Fruit fly (Drosophila melanogaster) whole organism, embryonic: ENCODE data around the gene Ir87a.

Experiments used
- Adf1 ChIP-seq: fragments of 200-800 bp; sonication (Bioruptor generic); IDR thresholded peaks from 2 replicates; pipeline ENCODE4 v1.3.6; 2022; ENCODE audit warnings: missing biosample characterization, missing genetic modification characterization
- Atf3 ChIP-seq: fragments of 200-800 bp; sonication (Bioruptor generic); optimal IDR thresholded peaks from 3 replicates; lab custom pipeline; 2016; ENCODE audit warnings: missing biosample characterization, missing genetic modification characterization
- B-H1 ChIP-seq: fragments of 200-800 bp; sonication (Bioruptor generic); IDR thresholded peaks from 3 replicates; pipeline ENCODE4 v1.3.6; 2022; ENCODE audit warnings: missing biosample characterization, missing genetic modification characterization
- CG11723 ChIP-seq: fragments of 200-800 bp; sonication (Bioruptor generic); optimal IDR thresholded peaks from 2 replicates; lab custom pipeline; 2017; ENCODE audit warnings: missing biosample characterization, mild to moderate bottlenecking, missing genetic modification characterization
- CG12236 ChIP-seq: fragments of 200-800 bp; sonication (Bioruptor generic); optimal IDR thresholded peaks from 2 replicates; lab custom pipeline; 2016; ENCODE audit warnings: missing biosample characterization, missing genetic modification characterization
- CG12659 ChIP-seq: fragments of 200-800 bp; sonication (Bioruptor generic); optimal IDR thresholded peaks from 3 replicates; lab custom pipeline; 2017; ENCODE audit warnings: mild to moderate bottlenecking, missing biosample characterization, missing genetic modification reagents, missing genetic modification characterization
- CG13894 ChIP-seq: fragments of 200-800 bp; sonication (Bioruptor generic); optimal IDR thresholded peaks from 3 replicates; lab custom pipeline; 2018; ENCODE audit warnings: missing biosample characterization, mild to moderate bottlenecking, missing genetic modification characterization, moderate library complexity
- CG14667 ChIP-seq: fragments of 200-800 bp; sonication (Bioruptor generic); IDR thresholded peaks from 2 replicates; pipeline ENCODE4 v1.3.6; 2022; ENCODE audit warnings: missing biosample characterization, missing genetic modification characterization
- CG15514 ChIP-seq: fragments of 200-800 bp; sonication (Bioruptor generic); optimal IDR thresholded peaks from 3 replicates; lab custom pipeline; 2017; ENCODE audit warnings: missing biosample characterization, missing genetic modification characterization, mild to moderate bottlenecking, moderate library complexity, missing genetic modification reagents
- CG15601 ChIP-seq: fragments of 200-800 bp; sonication (Bioruptor generic); optimal IDR thresholded peaks from 3 replicates; lab custom pipeline; 2019; ENCODE audit warnings: missing biosample characterization, mild to moderate bottlenecking, missing genetic modification characterization, moderate library complexity
- CG1602 ChIP-seq: fragments of 200-800 bp; sonication (Bioruptor generic); optimal IDR thresholded peaks from 3 replicates; lab custom pipeline; 2016; ENCODE audit warnings: missing biosample characterization, missing genetic modification characterization
- CG17612 ChIP-seq: fragments of 200-800 bp; sonication (Bioruptor generic); IDR thresholded peaks from 2 replicates; pipeline ENCODE4 v1.3.6; 2022; ENCODE audit warnings: missing biosample characterization, missing genetic modification characterization
- CG18262 ChIP-seq: fragments of 200-800 bp; optimal IDR thresholded peaks from 3 replicates; lab custom pipeline; 2019; ENCODE audit warnings: missing biosample characterization, mild to moderate bottlenecking, missing genetic modification characterization, moderate library complexity
- CG4360 ChIP-seq: fragments of 200-800 bp; sonication (Bioruptor generic); IDR thresholded peaks from 2 replicates; pipeline ENCODE4 v1.3.6; 2022; ENCODE audit warnings: missing biosample characterization, missing genetic modification characterization
- CG5953 ChIP-seq: fragments of 200-800 bp; sonication (Bioruptor generic); IDR thresholded peaks from 2 replicates; pipeline ENCODE4 v1.3.6; 2022; ENCODE audit warnings: missing biosample characterization, missing genetic modification characterization
- CG6254 ChIP-seq: fragments of 200-800 bp; sonication (Bioruptor generic); optimal IDR thresholded peaks from 3 replicates; lab custom pipeline; 2017; ENCODE audit warnings: mild to moderate bottlenecking, missing biosample characterization, missing genetic modification reagents, missing genetic modification characterization
- CG6854 ChIP-seq: fragments of 200-800 bp; sonication (Bioruptor generic); optimal IDR thresholded peaks from 3 replicates; lab custom pipeline; 2017; ENCODE audit warnings: missing biosample characterization, mild to moderate bottlenecking, missing genetic modification characterization
- CG7745 ChIP-seq: fragments of 200-800 bp; sonication (Bioruptor generic); optimal IDR thresholded peaks from 2 replicates; lab custom pipeline; 2018; ENCODE audit warnings: missing biosample characterization, mild to moderate bottlenecking, missing genetic modification characterization, moderate library complexity
- CG8388 ChIP-seq: fragments of 200-800 bp; sonication (Bioruptor generic); optimal IDR thresholded peaks from 2 replicates; lab custom pipeline; 2019; ENCODE audit warnings: missing biosample characterization, mild to moderate bottlenecking, missing genetic modification characterization, moderate library complexity
- CG9437 ChIP-seq: fragments of 200-800 bp; sonication (Bioruptor generic); optimal IDR thresholded peaks from 2 replicates; lab custom pipeline; 2018; ENCODE audit warnings: missing biosample characterization, mild to moderate bottlenecking, missing genetic modification characterization
- CHES-1-like ChIP-seq: fragments of 200-800 bp; sonication (Bioruptor generic); optimal IDR thresholded peaks from 2 replicates; lab custom pipeline; 2016; ENCODE audit warnings: missing biosample characterization, missing genetic modification characterization
- E2f2 ChIP-seq: fragments of 200-800 bp; sonication (Bioruptor generic); IDR thresholded peaks from 2 replicates; pipeline ENCODE4 v1.3.6; 2022; ENCODE audit warnings: missing biosample characterization, missing genetic modification characterization
- Elba2 ChIP-seq: fragments of 200-800 bp; sonication (Bioruptor generic); optimal IDR thresholded peaks from 3 replicates; lab custom pipeline; 2016; ENCODE audit warnings: missing biosample characterization, missing genetic modification characterization
- Fer1 ChIP-seq: fragments of 200-800 bp; sonication (Bioruptor generic); optimal IDR thresholded peaks from 2 replicates; lab custom pipeline; 2017; ENCODE audit warnings: missing biosample characterization, mild to moderate bottlenecking, missing genetic modification characterization
- HLH4C ChIP-seq: fragments of 200-800 bp; sonication (Bioruptor generic); IDR thresholded peaks from 3 replicates; pipeline ENCODE4 v1.3.6; 2022; ENCODE audit warnings: missing biosample characterization, missing genetic modification characterization; ENCODE audit not compliant: partially characterized antibody
- HLHmδ ChIP-seq: fragments of 200-800 bp; sonication (Bioruptor generic); optimal IDR thresholded peaks from 2 replicates; lab custom pipeline; 2018; ENCODE audit warnings: missing biosample characterization, mild to moderate bottlenecking, missing genetic modification characterization, moderate library complexity
- HmgZ ChIP-seq: fragments of 200-800 bp; sonication (Bioruptor generic); optimal IDR thresholded peaks from 2 replicates; lab custom pipeline; 2018; ENCODE audit warnings: missing biosample characterization, mild to moderate bottlenecking, missing genetic modification characterization
- Hr3 ChIP-seq: fragments of 200-800 bp; sonication (Bioruptor generic); optimal IDR thresholded peaks from 3 replicates; lab custom pipeline; 2016; ENCODE audit warnings: missing biosample characterization, missing genetic modification characterization
- Hsf ChIP-seq: fragments of 200-800 bp; sonication (Bioruptor generic); optimal IDR thresholded peaks from 3 replicates; lab custom pipeline; 2016; ENCODE audit warnings: missing biosample characterization, missing genetic modification characterization
- Jarid2 ChIP-seq: fragments of 200-800 bp; sonication (Bioruptor generic); optimal IDR thresholded peaks from 3 replicates; lab custom pipeline; 2017; ENCODE audit warnings: mild to moderate bottlenecking, missing biosample characterization, missing genetic modification reagents, missing genetic modification characterization
- NC2α ChIP-seq: fragments of 200-800 bp; sonication (Bioruptor generic); optimal IDR thresholded peaks from 2 replicates; lab custom pipeline; 2016; ENCODE audit warnings: missing biosample characterization, missing genetic modification characterization
- Nf-YA ChIP-seq: fragments of 200-800 bp; sonication (Bioruptor generic); IDR thresholded peaks from 2 replicates; pipeline ENCODE4 v1.3.6; 2022; ENCODE audit warnings: missing biosample characterization, missing genetic modification characterization
- Scr ChIP-seq: fragments of 200-800 bp; sonication (Bioruptor generic); IDR thresholded peaks from 2 replicates; pipeline ENCODE4 v1.3.6; 2022; ENCODE audit warnings: missing biosample characterization, missing genetic modification characterization; ENCODE audit not compliant: partially characterized antibody
- Sox102F ChIP-seq: fragments of 200-800 bp; sonication (Bioruptor generic); optimal IDR thresholded peaks from 2 replicates; lab custom pipeline; 2018; ENCODE audit warnings: missing biosample characterization, mild to moderate bottlenecking, missing genetic modification characterization, moderate library complexity
- ci ChIP-seq: fragments of 200-800 bp; sonication (Bioruptor generic); IDR thresholded peaks from 3 replicates; pipeline ENCODE4 v1.3.6; 2022; ENCODE audit warnings: missing biosample characterization, missing genetic modification characterization
- dm ChIP-seq: fragments of 200-800 bp; sonication (Bioruptor generic); optimal IDR thresholded peaks from 3 replicates; lab custom pipeline; 2016; ENCODE audit warnings: missing biosample characterization, missing genetic modification characterization
- eyg ChIP-seq: fragments of 200-800 bp; sonication (Bioruptor generic); optimal IDR thresholded peaks from 3 replicates; lab custom pipeline; 2016; ENCODE audit warnings: missing biosample characterization, missing genetic modification characterization
- gro ChIP-seq: fragments of 200-800 bp; sonication (Bioruptor generic); optimal IDR thresholded peaks from 2 replicates; lab custom pipeline; 2016; ENCODE audit warnings: missing biosample characterization, missing genetic modification characterization
- kni ChIP-seq: fragments of 200-800 bp; sonication (Bioruptor generic); optimal IDR thresholded peaks from 3 replicates; lab custom pipeline; 2017; ENCODE audit warnings: mild to moderate bottlenecking, missing biosample characterization, missing genetic modification reagents, missing genetic modification characterization
- pb ChIP-seq: fragments of 200-800 bp; sonication (Bioruptor generic); optimal IDR thresholded peaks from 3 replicates; lab custom pipeline; 2016; ENCODE audit warnings: missing biosample characterization, missing genetic modification characterization
- pho ChIP-seq: fragments of 200-800 bp; sonication (Bioruptor generic); optimal IDR thresholded peaks from 2 replicates; lab custom pipeline; 2016; ENCODE audit warnings: missing biosample characterization, missing genetic modification characterization
- pros ChIP-seq: fragments of 200-800 bp; sonication (Bioruptor generic); optimal IDR thresholded peaks from 3 replicates; lab custom pipeline; 2019; ENCODE audit warnings: missing biosample characterization, mild to moderate bottlenecking, missing genetic modification characterization, moderate library complexity
- ranshi ChIP-seq: fragments of 200-800 bp; sonication (Bioruptor generic); IDR thresholded peaks from 2 replicates; pipeline ENCODE4 v1.3.6; 2022; ENCODE audit warnings: missing biosample characterization, missing genetic modification characterization
- sens-2 ChIP-seq: fragments of 200-800 bp; sonication (Bioruptor generic); IDR thresholded peaks from 2 replicates; pipeline ENCODE4 v1.3.6; 2022; ENCODE audit warnings: missing biosample characterization, missing genetic modification characterization
- ssp ChIP-seq: fragments of 200-800 bp; sonication (Bioruptor generic); IDR thresholded peaks from 2 replicates; pipeline ENCODE4 v1.3.6; 2022; ENCODE audit warnings: missing biosample characterization, missing genetic modification characterization
- tap ChIP-seq: fragments of 200-800 bp; optimal IDR thresholded peaks from 3 replicates; lab custom pipeline; 2019; ENCODE audit warnings: missing biosample characterization, mild to moderate bottlenecking, missing genetic modification characterization, moderate library complexity
- tin ChIP-seq: fragments of 200-800 bp; sonication (Bioruptor generic); optimal IDR thresholded peaks from 3 replicates; lab custom pipeline; 2016; ENCODE audit warnings: missing biosample characterization, missing genetic modification characterization
- tna ChIP-seq: fragments of 200-800 bp; sonication (Bioruptor generic); IDR thresholded peaks from 2 replicates; pipeline ENCODE4 v1.3.6; 2022; ENCODE audit warnings: missing biosample characterization, missing genetic modification characterization; ENCODE audit not compliant: partially characterized antibody
- zen2 ChIP-seq: fragments of 200-800 bp; sonication (Bioruptor generic); IDR thresholded peaks from 3 replicates; pipeline ENCODE4 v1.3.6; 2022; ENCODE audit warnings: missing biosample characterization, missing genetic modification characterization; ENCODE audit not compliant: partially characterized antibody

Gene Ir87a

dm6 chr3R:13428341-13429040 lies 8.4 kb downstream of the Ir87a start (continued):
- no peak for TF ChIP-seq CG13894 (tag; lab: Kevin White, UChicago)
- no peak for TF ChIP-seq gro (GFP tag; lab: Kevin White, UChicago)
- TF ChIP-seq pho = peak; percentile 51
- peak; percentile 80 for TF ChIP-seq Sox102F (GFP tag; lab: Kevin White, UChicago)
- TF ChIP-seq CG7745 = no peak
- peak; percentile 51 for TF ChIP-seq CG12659 (GFP tag; lab: Kevin White, UChicago)
- peak; percentile 44 for TF ChIP-seq Fer1
- TF ChIP-seq CG6254 (GFP tag; lab: Kevin White, UChicago) = peak; percentile 72
- peak; percentile 72 for TF ChIP-seq CG8388 (GFP tag; lab: Kevin White, UChicago)
- TF ChIP-seq Nf-YA = peak; percentile 46; the same call in 1 of the 2 replicates
- peak; percentile 32 for TF ChIP-seq Atf3 (GFP tag; lab: Kevin White, UChicago)
- TF ChIP-seq CG17612 (GFP tag; lab: Robert Waterston, UW) = 0 out of 2 replicates have a peak, but pooled peaks have one; percentile 16
- TF ChIP-seq CG1602 = peak; percentile 57
- peak; percentile 71 for TF ChIP-seq tap
- no peak for TF ChIP-seq tna (GFP tag; lab: Robert Waterston, UW)
- peak; percentile 57 for TF ChIP-seq CG15601
- TF ChIP-seq CG4360 (GFP tag; lab: Robert Waterston, UW) = peak; percentile 52
- no peak for TF ChIP-seq zen2 (GFP tag; lab: Robert Waterston, UW)
- no peak; the same call in 1 of the 2 replicates for TF ChIP-seq CG14667 (GFP tag; lab: Robert Waterston, UW)
- TF ChIP-seq B-H1 (GFP tag; lab: Robert Waterston, UW) = 0 out of 3 replicates have a peak, but pooled peaks have one; percentile 31
- peak; percentile 43; the same call in 1 of the 2 replicates for TF ChIP-seq E2f2 (GFP tag; lab: Robert Waterston, UW)
- no peak for TF ChIP-seq CG6854 (GFP tag; lab: Kevin White, UChicago)
- peak; percentile 78 for TF ChIP-seq CG18262 (tag; lab: Kevin White, UChicago)
- TF ChIP-seq CG12236 (GFP tag; lab: Kevin White, UChicago) = peak; percentile 2
- TF ChIP-seq Adf1 = no peak
- TF ChIP-seq CG5953 (GFP tag; lab: Robert Waterston, UW) = peak; percentile 58; the same call in 1 of the 2 replicates
- peak; percentile 64; the same call in 1 of the 2 replicates for TF ChIP-seq ranshi
- TF ChIP-seq Scr (GFP tag; lab: Robert Waterston, UW) = no peak
- TF ChIP-seq dm (GFP tag; lab: Kevin White, UChicago) = no peak
- peak; percentile 73 for TF ChIP-seq pros (GFP tag; lab: Kevin White, UChicago)
- 0 out of 2 replicates have a peak, but pooled peaks have one; percentile 43 for TF ChIP-seq ssp (GFP tag; lab: Robert Waterston, UW)
- TF ChIP-seq CHES-1-like = no peak
- no peak for TF ChIP-seq NC2α (GFP tag; lab: Kevin White, UChicago)
- peak; percentile 31 for TF ChIP-seq Jarid2 (GFP tag; lab: Kevin White, UChicago)
- no peak for TF ChIP-seq HLH4C
- peak; percentile 47; the same call in 1 of the 2 replicates for TF ChIP-seq sens-2 (GFP tag; lab: Robert Waterston, UW)
- TF ChIP-seq HmgZ = no peak
- peak; percentile 60 for TF ChIP-seq Hr3 (GFP tag; lab: Kevin White, UChicago)
- no peak for TF ChIP-seq kni
- TF ChIP-seq Hsf = peak; percentile 65
- no peak for TF ChIP-seq HLHmδ
- peak; percentile 90 for TF ChIP-seq ci
- TF ChIP-seq CG11723 (GFP tag; lab: Kevin White, UChicago) = peak; percentile 34
- TF ChIP-seq pb = no peak
- peak; percentile 77 for TF ChIP-seq tin (GFP tag; lab: Kevin White, UChicago)
- TF ChIP-seq eyg (GFP tag; lab: Kevin White, UChicago) = no peak
- TF ChIP-seq Elba2 (GFP tag; lab: Kevin White, UChicago) = peak; percentile 7
- TF ChIP-seq CG9437 (GFP tag; lab: Kevin White, UChicago) = peak; percentile 37
- TF ChIP-seq CG15514 (GFP tag; lab: Kevin White, UChicago) = peak; percentile 19
